Worm (Caenorhabditis elegans): ENCODE measurements around the gene H12C20.7.
A peak's percentile ranks its signal among the peaks of the same experiment; 100 is the strongest.

H12C20.7 gene

ce11 chrV:11572803-11573490 lies at the start of gene H12C20.7, which contains the start of gene nhr-68:
Gene H12C20.7 (minus strand): TSS chrV:11572990.
Gene nhr-68 (plus strand): TSS chrV:11573440.
- TF ChIP-seq elt-3 (tag; optimal IDR thresholded peaks at IDR 0.05), result peak in 2 of 3 experiments; percentile 75 to 77
- peak; percentile 95 for TF ChIP-seq lsy-12 (tag; optimal IDR thresholded peaks at IDR 0.05)
- TF ChIP-seq fkh-2 (tag; optimal IDR thresholded peaks at IDR 0.05), result no peak
- peak; percentile 23 for TF ChIP-seq lin-15B (tag; optimal IDR thresholded peaks at IDR 0.05)
- TF ChIP-seq elt-1 (tag; optimal IDR thresholded peaks at IDR 0.05), result peak; percentile 50
- no peak for TF ChIP-seq ceh-82 (tag; optimal IDR thresholded peaks at IDR 0.05)
- TF ChIP-seq pha-4 (tag; optimal IDR thresholded peaks at IDR 0.05), result peak; percentile 95
- peak; percentile 94 for TF ChIP-seq nhr-25 (tag; optimal IDR thresholded peaks at IDR 0.05)
- TF ChIP-seq ceh-16 (tag; optimal IDR thresholded peaks at IDR 0.05), result no peak
- TF ChIP-seq ztf-4 (tag; optimal IDR thresholded peaks at IDR 0.05), result peak; percentile 52
- no peak for TF ChIP-seq aly-2 (tag; optimal IDR thresholded peaks at IDR 0.05)
- peak; percentile 76 for TF ChIP-seq mdl-1 (tag; optimal IDR thresholded peaks at IDR 0.05)
- TF ChIP-seq nhr-12 (tag; optimal IDR thresholded peaks at IDR 0.05), result no peak
- no peak for TF ChIP-seq nhr-11 (tag; optimal IDR thresholded peaks at IDR 0.05)
- no peak for TF ChIP-seq ceh-9 (tag; optimal IDR thresholded peaks at IDR 0.05)
- TF ChIP-seq ztf-11 (tag; optimal IDR thresholded peaks at IDR 0.05), result no peak
- TF ChIP-seq mml-1 (tag; optimal IDR thresholded peaks at IDR 0.05), result no peak
- TF ChIP-seq nhr-67 (tag; optimal IDR thresholded peaks at IDR 0.05), result no peak
- peak; percentile 31 for TF ChIP-seq nhr-77 (tag; optimal IDR thresholded peaks at IDR 0.05)
- no peak for TF ChIP-seq nhr-237 (tag; optimal IDR thresholded peaks at IDR 0.05)
- TF ChIP-seq ama-1 (optimal IDR thresholded peaks at IDR 0.05), result no peak
- peak; percentile 87 for TF ChIP-seq tbx-2 (tag; optimal IDR thresholded peaks at IDR 0.05)
- peak; percentile 93 for TF ChIP-seq nhr-23 (tag; optimal IDR thresholded peaks at IDR 0.05)
- peak; percentile 99 for TF ChIP-seq elt-2 (tag; optimal IDR thresholded peaks at IDR 0.05)
- TF ChIP-seq skn-1 (tag; optimal IDR thresholded peaks at IDR 0.05), result peak; percentile 77
- no peak for TF ChIP-seq daf-12 (tag; optimal IDR thresholded peaks at IDR 0.05)
- TF ChIP-seq hmg-11 (tag; optimal IDR thresholded peaks at IDR 0.05), result no peak
- TF ChIP-seq fos-1 (tag; optimal IDR thresholded peaks at IDR 0.05), result peak; percentile 60
- peak; percentile 91 for TF ChIP-seq jun-1 (tag; optimal IDR thresholded peaks at IDR 0.05)
- TF ChIP-seq sea-2 (GFP tag; optimal IDR thresholded peaks at IDR 0.05), result no peak
- peak; percentile 99 for TF ChIP-seq pqm-1 (tag; optimal IDR thresholded peaks at IDR 0.05)
- peak; percentile 48 for TF ChIP-seq nhr-28 (tag; optimal IDR thresholded peaks at IDR 0.05)
- peak; percentile 65 for TF ChIP-seq nfya-1 (tag; optimal IDR thresholded peaks at IDR 0.05; ENCODE audit: insufficient read depth)
- peak; percentile 52 for TF ChIP-seq ceh-28 (tag; optimal IDR thresholded peaks at IDR 0.05)
- TF ChIP-seq nhr-76 (tag; optimal IDR thresholded peaks at IDR 0.05), result peak; percentile 9
- no peak for TF ChIP-seq eor-1 (tag; optimal IDR thresholded peaks at IDR 0.05)
- no peak for TF ChIP-seq egl-5 (tag; optimal IDR thresholded peaks at IDR 0.05)
- TF ChIP-seq egl-27 (tag; optimal IDR thresholded peaks at IDR 0.05), result peak; percentile 72
- peak; percentile 50 for TF ChIP-seq R02D3.7 (tag; optimal IDR thresholded peaks at IDR 0.05)
- peak; percentile 99 for TF ChIP-seq nhr-43 (tag; optimal IDR thresholded peaks at IDR 0.05; ENCODE audit: poor library complexity, severe bottlenecking)
- peak; percentile 22 for TF ChIP-seq unc-62 (GFP tag; optimal IDR thresholded peaks at IDR 0.05)

DNA sequence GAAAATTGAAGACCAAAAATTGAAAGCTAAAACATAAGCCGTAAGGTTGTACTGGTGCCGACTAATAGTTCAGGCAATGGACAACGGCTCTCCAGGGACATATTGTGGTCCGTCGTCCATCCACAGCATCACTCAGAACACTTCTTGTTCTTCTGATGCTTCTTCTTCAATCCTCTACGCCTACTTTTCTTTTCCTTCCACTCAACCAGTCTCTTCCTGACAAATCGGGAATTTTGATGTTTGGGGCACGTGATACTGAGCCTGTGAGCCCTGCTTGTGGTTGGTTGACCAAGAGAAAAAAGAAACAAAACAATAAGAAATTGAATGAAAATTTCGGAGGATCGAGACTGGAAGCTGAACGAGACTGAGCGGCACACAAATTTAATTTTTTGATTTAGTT lies 48.5 kb upstream of the H12C20.7 start:
- TF ChIP-seq lin-39 (tag; optimal IDR thresholded peaks at IDR 0.05) (peak; percentile 25), eor-1 (tag; optimal IDR thresholded peaks at IDR 0.05) (no peak)

DNA sequence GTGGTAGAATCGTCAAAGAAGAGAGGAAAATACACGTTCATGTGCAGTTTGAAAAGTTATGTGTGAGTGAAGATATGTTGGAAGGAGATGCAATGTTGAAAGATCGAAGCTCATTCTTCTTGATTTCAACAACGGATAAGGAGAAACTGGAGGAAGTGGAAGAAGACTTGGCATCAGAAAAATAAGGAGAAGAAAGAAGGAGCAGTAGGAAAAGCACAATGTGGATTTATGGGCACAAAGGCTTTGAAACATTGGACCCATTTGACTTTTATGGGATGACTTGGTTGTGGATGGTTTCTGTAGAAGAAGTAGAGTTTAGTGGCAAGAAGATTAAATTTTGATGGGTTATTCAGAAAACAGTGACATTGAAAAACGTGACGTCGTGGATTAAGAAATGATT lies 47.3 kb upstream of the H12C20.7 start:
- TF ChIP-seq fos-1 (tag; optimal IDR thresholded peaks at IDR 0.05) (no peak), elt-1 (tag; optimal IDR thresholded peaks at IDR 0.05) (peak; percentile 14), egl-5 (tag; optimal IDR thresholded peaks at IDR 0.05) (peak; percentile 65)
